Fruit fly (Drosophila melanogaster): ENCODE results near the gene Mcm10.

Mcm10 gene

DNA sequence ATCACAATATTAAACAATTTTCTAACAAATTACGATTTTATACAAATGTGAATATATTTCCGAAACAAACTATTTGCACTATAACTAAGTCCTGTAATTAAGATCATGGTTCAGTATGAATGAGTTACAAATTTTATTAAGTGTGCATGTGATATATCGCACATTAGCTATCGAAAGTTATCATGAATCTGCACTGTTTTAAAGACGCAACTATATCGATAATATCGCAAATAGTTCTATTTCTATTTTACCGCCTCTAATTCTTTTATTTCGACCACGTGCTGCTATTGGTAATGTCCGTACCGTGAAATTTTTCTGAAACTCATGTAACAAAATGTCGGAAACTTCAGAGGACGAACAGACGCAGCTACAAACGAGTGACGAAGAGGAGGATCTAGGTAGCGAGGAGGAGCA is 36.8 kb upstream of the Mcm10 start, which contains the start of gene pths (continued):
- TF ChIP-seq HLH54F (GFP tag; optimal IDR thresholded peaks at IDR 0.05) (peak; percentile 60), otp (GFP tag; IDR thresholded peaks at IDR 0.05) (no peak), CG4360 (GFP tag; IDR thresholded peaks at IDR 0.05) (no peak), Blimp-1 (GFP tag; optimal IDR thresholded peaks at IDR 0.05) (no peak), shn (GFP tag; optimal IDR thresholded peaks at IDR 0.05) (no peak), dati (GFP tag; IDR thresholded peaks at IDR 0.05) (no peak), Ets65A (GFP tag) (peak; percentile 45), jumu (GFP tag; optimal IDR thresholded peaks at IDR 0.05) (peak; percentile 58), CG5245 (GFP tag; optimal IDR thresholded peaks at IDR 0.05) (no peak), CG4404 (GFP tag; IDR thresholded peaks at IDR 0.05) (no peak; the same call in 1 of the 2 replicates), tup (GFP tag; optimal IDR thresholded peaks at IDR 0.05) (no peak), slou (GFP tag; optimal IDR thresholded peaks at IDR 0.05) (peak; percentile 60), Mrtf (GFP tag; IDR thresholded peaks at IDR 0.05) (no peak), CG6654 (GFP tag; optimal IDR thresholded peaks at IDR 0.05) (no peak), ems (GFP tag; optimal IDR thresholded peaks at IDR 0.05) (no peak), mirr (GFP tag; optimal IDR thresholded peaks at IDR 0.05) (no peak), CG7928 (GFP tag; optimal IDR thresholded peaks at IDR 0.05) (no peak), BEAF-32 (GFP tag; optimal IDR thresholded peaks at IDR 0.05) (peak; percentile 91), sc (optimal IDR thresholded peaks at IDR 0.05) (no peak), sc (GFP tag; optimal IDR thresholded peaks at IDR 0.05) (no peak), trem (tag; optimal IDR thresholded peaks at IDR 0.05) (peak; percentile 61), zf30C (GFP tag; optimal IDR thresholded peaks at IDR 0.05) (no peak), CG9876 (GFP tag; optimal IDR thresholded peaks at IDR 0.05) (peak; percentile 49), crol (GFP tag; IDR thresholded peaks at IDR 0.05) (no peak), dysf (GFP tag; IDR thresholded peaks at IDR 0.05) (0 out of 3 replicates have a peak, but pooled peaks have one; percentile 23), dimm (GFP tag; IDR thresholded peaks at IDR 0.05) (no peak), tin (GFP tag; optimal IDR thresholded peaks at IDR 0.05) (peak; percentile 42), luna (GFP tag; optimal IDR thresholded peaks at IDR 0.05) (no peak), CG12236 (GFP tag; optimal IDR thresholded peaks at IDR 0.05) (no peak), CG12769 (tag; optimal IDR thresholded peaks at IDR 0.05) (peak; percentile 70), CG6272 (GFP tag; IDR thresholded peaks at IDR 0.05) (peak; percentile 42; the same call in 1 of the 2 replicates), Ssrp (tag; optimal IDR thresholded peaks at IDR 0.05) (peak; percentile 18), Doc2 (GFP tag; IDR thresholded peaks at IDR 0.05) (no peak), org-1 (GFP tag; optimal IDR thresholded peaks at IDR 0.05) (no peak), CG12219 (GFP tag; optimal IDR thresholded peaks at IDR 0.05) (no peak), pho (GFP tag; optimal IDR thresholded peaks at IDR 0.05) (peak; percentile 68), scrt (GFP tag; optimal IDR thresholded peaks at IDR 0.05) (no peak), al (GFP tag; IDR thresholded peaks at IDR 0.05) (no peak), CG18476 (GFP tag; optimal IDR thresholded peaks at IDR 0.05) (no peak), nerfin-2 (GFP tag; IDR thresholded peaks at IDR 0.05; ENCODE audit: partially characterized antibody) (peak; percentile 74), tio (GFP tag; optimal IDR thresholded peaks at IDR 0.05) (no peak), lola (GFP tag; optimal IDR thresholded peaks at IDR 0.05) (peak in 2 of 3 experiments; percentile 5 to 80), wor (GFP tag; IDR thresholded peaks at IDR 0.05) (no peak), Mes4 (GFP tag; optimal IDR thresholded peaks at IDR 0.05) (peak; percentile 40), sens-2 (GFP tag; IDR thresholded peaks at IDR 0.05) (no peak), Hr39 (optimal IDR thresholded peaks at IDR 0.05) (no peak), CG1529 (GFP tag; optimal IDR thresholded peaks at IDR 0.05) (no peak), lmd (GFP tag; IDR thresholded peaks at IDR 0.05) (no peak; the same call in 1 of the 2 replicates), CG6765 (GFP tag; optimal IDR thresholded peaks at IDR 0.05) (no peak), CG2712 (tag; optimal IDR thresholded peaks at IDR 0.05) (peak; percentile 52), ranshi (GFP tag; IDR thresholded peaks at IDR 0.05) (0 out of 2 replicates have a peak, but pooled peaks have one; percentile 41), CG16815 (GFP tag; optimal IDR thresholded peaks at IDR 0.05) (peak; percentile 14), CG6689 (GFP tag; IDR thresholded peaks at IDR 0.05) (peak; percentile 50; the same call in 1 of the 2 replicates)
